Fruit fly (Drosophila melanogaster) whole organism, embryonic: ENCODE results near the gene Rab9Fa.

ENCODE experiments used
- Abd-B ChIP-seq: fragments of 200-800 bp; sonication (Bioruptor generic); optimal IDR thresholded peaks from 2 replicates; lab custom pipeline; 2018; ENCODE audit warnings: missing biosample characterization, mild to moderate bottlenecking, missing genetic modification characterization, moderate library complexity
- Atf3 ChIP-seq: fragments of 200-800 bp; sonication (Bioruptor generic); optimal IDR thresholded peaks from 3 replicates; lab custom pipeline; 2016; ENCODE audit warnings: missing biosample characterization, missing genetic modification characterization
- Bgb ChIP-seq: fragments of 200-800 bp; sonication (Bioruptor generic); IDR thresholded peaks from 2 replicates; pipeline ENCODE4 v1.3.6; 2022; ENCODE audit warnings: missing biosample characterization, missing genetic modification characterization; ENCODE audit not compliant: partially characterized antibody
- Blimp-1 ChIP-seq: fragments of 200-800 bp; sonication (Bioruptor generic); optimal IDR thresholded peaks from 3 replicates; lab custom pipeline; 2018; ENCODE audit warnings: missing biosample characterization, missing genetic modification characterization, mild to moderate bottlenecking, moderate library complexity, missing genetic modification reagents
- CG10321 ChIP-seq: fragments of 200-800 bp; sonication (Bioruptor generic); IDR thresholded peaks from 2 replicates; pipeline ENCODE4 v1.3.6; 2022; ENCODE audit warnings: missing biosample characterization, missing genetic modification characterization
- CG12155 ChIP-seq: fragments of 200-800 bp; sonication (Bioruptor generic); optimal IDR thresholded peaks from 3 replicates; lab custom pipeline; 2016; ENCODE audit warnings: missing biosample characterization, missing genetic modification characterization
- CG12299 ChIP-seq: fragments of 200-800 bp; sonication (Bioruptor generic); optimal IDR thresholded peaks from 2 replicates; lab custom pipeline; 2018; ENCODE audit warnings: missing biosample characterization, mild to moderate bottlenecking, missing genetic modification characterization
- CG15011 ChIP-seq: fragments of 200-800 bp; sonication (Bioruptor generic); optimal IDR thresholded peaks from 3 replicates; lab custom pipeline; 2018; ENCODE audit warnings: missing biosample characterization, mild to moderate bottlenecking, missing genetic modification characterization
- CG15073 ChIP-seq: fragments of 200-800 bp; sonication (Bioruptor generic); optimal IDR thresholded peaks from 2 replicates; lab custom pipeline; 2016; ENCODE audit warnings: missing biosample characterization, missing genetic modification characterization
- CG17361 ChIP-seq: fragments of 200-800 bp; sonication (Bioruptor generic); IDR thresholded peaks from 3 replicates; pipeline ENCODE4 v1.3.6; 2022; ENCODE audit warnings: missing biosample characterization, missing genetic modification characterization
- CG17829 ChIP-seq: fragments of 200-800 bp; optimal IDR thresholded peaks from 2 replicates; lab custom pipeline; 2019; ENCODE audit warnings: missing biosample characterization, mild to moderate bottlenecking, missing genetic modification characterization, moderate library complexity
- CG18476 ChIP-seq: fragments of 200-800 bp; sonication (Bioruptor generic); optimal IDR thresholded peaks from 2 replicates; lab custom pipeline; 2016; ENCODE audit warnings: missing biosample characterization, mild to moderate bottlenecking, missing genetic modification characterization
- CG33557 ChIP-seq: fragments of 200-800 bp; sonication (Bioruptor generic); optimal IDR thresholded peaks from 2 replicates; lab custom pipeline; 2019; ENCODE audit warnings: missing biosample characterization, mild to moderate bottlenecking, missing genetic modification characterization, moderate library complexity
- CG43689 ChIP-seq: fragments of 200-800 bp; sonication (Bioruptor generic); IDR thresholded peaks from 2 replicates; pipeline ENCODE4 v1.3.6; 2022; ENCODE audit warnings: missing biosample characterization, missing genetic modification characterization
- CG5180 ChIP-seq: fragments of 200-800 bp; sonication (Bioruptor generic); optimal IDR thresholded peaks from 3 replicates; lab custom pipeline; 2017; ENCODE audit warnings: missing biosample characterization, missing genetic modification characterization, mild to moderate bottlenecking, moderate library complexity, missing genetic modification reagents
- CG6175 ChIP-seq: fragments of 200-800 bp; sonication (Bioruptor generic); IDR thresholded peaks from 3 replicates; pipeline ENCODE4 v1.3.6; 2022; ENCODE audit warnings: missing biosample characterization, missing genetic modification characterization
- CG6683 ChIP-seq: fragments of 200-800 bp; sonication (Bioruptor generic); optimal IDR thresholded peaks from 2 replicates; lab custom pipeline; 2017; ENCODE audit warnings: missing biosample characterization, mild to moderate bottlenecking, missing genetic modification characterization, missing genetic modification reagents
- CG7271 ChIP-seq: fragments of 200-800 bp; sonication (Bioruptor generic); optimal IDR thresholded peaks from 2 replicates; lab custom pipeline; 2018; ENCODE audit warnings: missing biosample characterization, mild to moderate bottlenecking, missing genetic modification characterization, moderate library complexity
- CG8290 ChIP-seq, 3 experiments: fragments of 200-800 bp; sonication (Bioruptor generic); optimal IDR thresholded peaks; 2 replicates each; lab custom pipeline; 2016 to 2019; ENCODE audit warnings: missing biosample characterization in 3 of 3, missing genetic modification characterization in 3 of 3, mild to moderate bottlenecking in 2 of 3, moderate library complexity in 1 of 3
- CG8944 ChIP-seq: fragments of 200-800 bp; sonication (Bioruptor generic); optimal IDR thresholded peaks from 3 replicates; lab custom pipeline; 2016; ENCODE audit warnings: missing biosample characterization, missing genetic modification characterization
- CG9437 ChIP-seq: fragments of 200-800 bp; sonication (Bioruptor generic); optimal IDR thresholded peaks from 2 replicates; lab custom pipeline; 2018; ENCODE audit warnings: missing biosample characterization, mild to moderate bottlenecking, missing genetic modification characterization
- CTCF ChIP-seq: fragments of 200-800 bp; sonication (Bioruptor generic); optimal IDR thresholded peaks from 2 replicates; lab custom pipeline; 2017; ENCODE audit warnings: missing biosample characterization, mild to moderate bottlenecking, missing genetic modification characterization, moderate library complexity
- Chrac-16 ChIP-seq: fragments of 200-800 bp; sonication (Bioruptor generic); optimal IDR thresholded peaks from 3 replicates; lab custom pipeline; 2016; ENCODE audit warnings: missing biosample characterization, missing genetic modification characterization
- Dad ChIP-seq: fragments of 200-800 bp; sonication (Bioruptor generic); optimal IDR thresholded peaks from 3 replicates; lab custom pipeline; 2016; ENCODE audit warnings: missing biosample characterization, missing genetic modification characterization
- Eip74EF ChIP-seq, 2 experiments: fragments of 200-800 bp in 1 of 2; fragments of >200 bp in 1 of 2; sonication (Bioruptor generic) in 1 of 2; optimal IDR thresholded peaks; 2 replicates each; lab custom pipeline; 2017 to 2019; ENCODE audit warnings: missing biosample characterization in 2 of 2, missing genetic modification characterization in 2 of 2, mild to moderate bottlenecking in 1 of 2, moderate library complexity in 1 of 2
- Hmx ChIP-seq: fragments of 200-800 bp; sonication (Bioruptor generic); optimal IDR thresholded peaks from 2 replicates; lab custom pipeline; 2016; ENCODE audit warnings: missing biosample characterization, missing genetic modification characterization
- Lim3 ChIP-seq: fragments of 200-800 bp; sonication (Bioruptor generic); IDR thresholded peaks from 2 replicates; pipeline ENCODE4 v1.3.6; 2022; ENCODE audit warnings: missing biosample characterization, missing genetic modification characterization
- Mrtf ChIP-seq: fragments of 200-800 bp; sonication (Bioruptor generic); IDR thresholded peaks from 3 replicates; pipeline ENCODE4 v1.3.6; 2022; ENCODE audit warnings: missing biosample characterization, missing genetic modification characterization
- Myb ChIP-seq: fragments of 200-800 bp; sonication (Bioruptor generic); optimal IDR thresholded peaks from 2 replicates; lab custom pipeline; 2016; ENCODE audit warnings: missing biosample characterization, missing genetic modification characterization
- NK7.1 ChIP-seq: fragments of 200-800 bp; sonication (Bioruptor generic); optimal IDR thresholded peaks from 3 replicates; lab custom pipeline; 2016; ENCODE audit warnings: missing biosample characterization, missing genetic modification characterization
- Oli ChIP-seq: fragments of 200-800 bp; sonication (Bioruptor generic); optimal IDR thresholded peaks from 2 replicates; lab custom pipeline; 2018; ENCODE audit warnings: missing biosample characterization, mild to moderate bottlenecking, missing genetic modification characterization, moderate library complexity
- Ravus ChIP-seq: fragments of 200-800 bp; sonication (Bioruptor generic); IDR thresholded peaks from 2 replicates; pipeline ENCODE4 v1.3.6; 2022; ENCODE audit warnings: missing biosample characterization, missing genetic modification characterization
- Rx ChIP-seq: fragments of 200-800 bp; sonication (Bioruptor generic); IDR thresholded peaks from 2 replicates; pipeline ENCODE4 v1.3.6; 2022; ENCODE audit warnings: missing biosample characterization, missing genetic modification characterization
- Side ChIP-seq: fragments of 200-800 bp; sonication (Bioruptor generic); optimal IDR thresholded peaks from 2 replicates; lab custom pipeline; 2016; ENCODE audit warnings: missing biosample characterization, missing genetic modification characterization
- bowl ChIP-seq: fragments of 200-800 bp; sonication (Bioruptor generic); IDR thresholded peaks from 2 replicates; pipeline ENCODE4 v1.3.6; 2022; ENCODE audit warnings: missing biosample characterization, missing genetic modification characterization
- en ChIP-seq: fragments of 200-800 bp; sonication (Bioruptor generic); optimal IDR thresholded peaks from 2 replicates; lab custom pipeline; 2016; ENCODE audit warnings: missing biosample characterization, missing genetic modification characterization
- eyg ChIP-seq: fragments of 200-800 bp; sonication (Bioruptor generic); optimal IDR thresholded peaks from 3 replicates; lab custom pipeline; 2016; ENCODE audit warnings: missing biosample characterization, missing genetic modification characterization
- fd3F ChIP-seq: fragments of 200-800 bp; sonication (Bioruptor generic); optimal IDR thresholded peaks from 2 replicates; lab custom pipeline; 2018; ENCODE audit warnings: missing biosample characterization, mild to moderate bottlenecking, missing genetic modification characterization, moderate library complexity
- hth ChIP-seq: fragments of >200 bp; optimal IDR thresholded peaks from 2 replicates; lab custom pipeline; 2017; ENCODE audit warnings: inconsistent platforms
- jing ChIP-seq: fragments of 200-800 bp; sonication (Bioruptor generic); optimal IDR thresholded peaks from 2 replicates; lab custom pipeline; 2018; ENCODE audit warnings: missing biosample characterization, mild to moderate bottlenecking, missing genetic modification characterization
- lola ChIP-seq, 3 experiments: fragments of >200 bp in 2 of 3; fragments of 200-800 bp in 1 of 3; sonication (Bioruptor generic) in 1 of 3; optimal IDR thresholded peaks; 2 replicates each; lab custom pipeline; 2017 to 2019; ENCODE audit warnings: missing biosample characterization in 3 of 3, missing genetic modification characterization in 3 of 3, mild to moderate bottlenecking in 1 of 3, moderate library complexity in 1 of 3
- otp ChIP-seq: fragments of 200-800 bp; sonication (Bioruptor generic); IDR thresholded peaks from 3 replicates; pipeline ENCODE4, ENCODE4 v1.3.6; 2022; ENCODE audit warnings: missing biosample characterization, missing genetic modification characterization
- pb ChIP-seq: fragments of 200-800 bp; sonication (Bioruptor generic); optimal IDR thresholded peaks from 3 replicates; lab custom pipeline; 2016; ENCODE audit warnings: missing biosample characterization, missing genetic modification characterization
- pho ChIP-seq: fragments of 200-800 bp; sonication (Bioruptor generic); optimal IDR thresholded peaks from 2 replicates; lab custom pipeline; 2016; ENCODE audit warnings: missing biosample characterization, missing genetic modification characterization
- pnt ChIP-seq: fragments of 200-800 bp; sonication (Bioruptor generic); optimal IDR thresholded peaks from 3 replicates; lab custom pipeline; 2016; ENCODE audit warnings: missing biosample characterization, missing genetic modification characterization
- ranshi ChIP-seq: fragments of 200-800 bp; sonication (Bioruptor generic); IDR thresholded peaks from 2 replicates; pipeline ENCODE4 v1.3.6; 2022; ENCODE audit warnings: missing biosample characterization, missing genetic modification characterization
- sens ChIP-seq: fragments of 200-800 bp; sonication (Bioruptor generic); peaks from one replicate; lab custom pipeline; 2016; ENCODE audit warnings: missing biosample characterization, missing genetic modification characterization
- sens-2 ChIP-seq: fragments of 200-800 bp; sonication (Bioruptor generic); IDR thresholded peaks from 2 replicates; pipeline ENCODE4 v1.3.6; 2022; ENCODE audit warnings: missing biosample characterization, missing genetic modification characterization
- sisA ChIP-seq: fragments of 200-800 bp; sonication (Bioruptor generic); IDR thresholded peaks from 2 replicates; pipeline ENCODE4 v1.3.6; 2022; ENCODE audit warnings: missing biosample characterization, missing genetic modification characterization
- trh ChIP-seq: fragments of 200-800 bp; sonication (Bioruptor generic); optimal IDR thresholded peaks from 2 replicates; lab custom pipeline; 2016; ENCODE audit warnings: missing biosample characterization, missing genetic modification characterization
- tx ChIP-seq: fragments of 200-800 bp; sonication (Bioruptor generic); optimal IDR thresholded peaks from 2 replicates; lab custom pipeline; 2016; ENCODE audit warnings: missing biosample characterization, missing genetic modification characterization
- unc-4 ChIP-seq: fragments of 200-800 bp; sonication (Bioruptor generic); IDR thresholded peaks from 2 replicates; pipeline ENCODE4 v1.3.6; 2022; ENCODE audit warnings: missing biosample characterization, missing genetic modification characterization; ENCODE audit not compliant: partially characterized antibody
- wor ChIP-seq: fragments of 200-800 bp; sonication (Bioruptor generic); IDR thresholded peaks from 2 replicates; pipeline ENCODE4 v1.3.6; 2022; ENCODE audit warnings: missing biosample characterization, missing genetic modification characterization

Rab9Fa gene

DNA sequence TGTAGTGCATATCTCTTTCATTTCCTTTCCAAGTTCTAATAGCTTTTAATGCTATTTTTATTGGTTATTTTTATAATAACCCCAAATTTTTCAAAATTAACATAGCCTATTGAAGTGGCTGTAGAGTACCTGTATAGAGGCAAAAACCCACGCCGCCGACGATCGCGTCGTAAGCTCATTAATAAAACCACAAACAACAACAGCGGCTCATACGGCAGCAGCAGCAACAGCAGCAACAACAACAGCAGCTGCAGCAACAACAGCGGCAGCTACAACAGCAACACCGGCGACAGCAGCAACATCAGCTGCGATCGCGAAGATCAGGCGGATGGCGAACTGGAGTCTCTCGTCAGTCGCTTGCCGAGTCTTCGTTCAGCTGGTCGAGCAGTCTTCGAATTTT, 23.7 kb downstream of the Rab9Fa start, which contains the start of gene CG2145 (continued):
- no peak for TF ChIP-seq CG33557 (GFP tag; lab: Kevin White, UChicago)
- no peak for TF ChIP-seq CG15011 (GFP tag; lab: Kevin White, UChicago)
- TF ChIP-seq CG15073, result no peak
- no peak for TF ChIP-seq unc-4
- no peak for TF ChIP-seq CG43689
- no peak for TF ChIP-seq bowl (GFP tag; lab: Robert Waterston, UW)
- TF ChIP-seq CG9437 (GFP tag; lab: Kevin White, UChicago), result no peak
- TF ChIP-seq fd3F, result no peak
- TF ChIP-seq Rx (GFP tag; lab: Robert Waterston, UW), result no peak
- no peak for TF ChIP-seq CG17829 (tag; lab: Kevin White, UChicago)
- no peak for TF ChIP-seq CG10321 (GFP tag; lab: Robert Waterston, UW)
- no peak for TF ChIP-seq Chrac-16 (GFP tag; lab: Kevin White, UChicago)
- no peak for TF ChIP-seq en (GFP tag; lab: Kevin White, UChicago)
- TF ChIP-seq Mrtf (GFP tag; lab: Robert Waterston, UW), result no peak
- TF ChIP-seq Ravus (GFP tag; lab: Robert Waterston, UW), result no peak
- TF ChIP-seq pnt (GFP tag; lab: Kevin White, UChicago), result no peak
- no peak for TF ChIP-seq CG12155 (GFP tag; lab: Kevin White, UChicago)
- TF ChIP-seq ranshi (GFP tag; lab: Robert Waterston, UW), result no peak
- no peak for TF ChIP-seq CG7271 (tag; lab: Kevin White, UChicago)
- TF ChIP-seq sisA (GFP tag; lab: Robert Waterston, UW), result no peak
- no peak for TF ChIP-seq jing (GFP tag; lab: Kevin White, UChicago)
- no peak for TF ChIP-seq NK7.1 (GFP tag; lab: Kevin White, UChicago)
- no peak for TF ChIP-seq CG6683
- TF ChIP-seq pho, result no peak
- no peak for TF ChIP-seq CG18476 (GFP tag; lab: Kevin White, UChicago)
- peak; percentile 18 for TF ChIP-seq sens (GFP tag; lab: Kevin White, UChicago)
- TF ChIP-seq pb, result no peak
- no peak for TF ChIP-seq CG8290 (GFP tag; optimal IDR thresholded peaks at IDR 0.05; lab: Kevin White, UChicago)
- TF ChIP-seq CG8290 (tag; optimal IDR thresholded peaks at IDR 0.05; lab: Kevin White, UChicago), result peak in 1 of 2 experiments; percentile 20
- TF ChIP-seq CG5180, result no peak
- TF ChIP-seq CTCF (GFP tag; lab: Kevin White, UChicago), result no peak
- no peak for TF ChIP-seq hth
- no peak for TF ChIP-seq sens-2
- TF ChIP-seq Abd-B (GFP tag; lab: Kevin White, UChicago), result no peak
- no peak for TF ChIP-seq Dad (GFP tag; lab: Kevin White, UChicago)
- no peak for TF ChIP-seq tx (GFP tag; lab: Kevin White, UChicago)
- TF ChIP-seq trh, result no peak
- TF ChIP-seq CG17361 (GFP tag; lab: Robert Waterston, UW), result no peak
- TF ChIP-seq CG8944 (GFP tag; lab: Kevin White, UChicago), result no peak
- no peak for TF ChIP-seq Hmx (GFP tag; lab: Kevin White, UChicago)
- no peak for TF ChIP-seq wor (GFP tag; lab: Robert Waterston, UW)
- TF ChIP-seq CG6175 (GFP tag; lab: Robert Waterston, UW), result peak; percentile 82; the same call in 1 of the 3 replicates
- TF ChIP-seq Bgb (GFP tag; lab: Robert Waterston, UW), result 0 out of 2 replicates have a peak, but pooled peaks have one; percentile 6
- no peak for TF ChIP-seq Eip74EF (GFP tag; optimal IDR thresholded peaks at IDR 0.05; lab: Kevin White, UChicago)
- TF ChIP-seq Side, result no peak
- no peak for TF ChIP-seq Atf3 (GFP tag; lab: Kevin White, UChicago)
- peak; percentile 8; the same call in 1 of the 3 replicates for TF ChIP-seq otp (GFP tag; lab: Robert Waterston, UW)
- TF ChIP-seq Myb (GFP tag; lab: Kevin White, UChicago), result no peak
- no peak for TF ChIP-seq Lim3 (GFP tag; lab: Robert Waterston, UW)
- TF ChIP-seq Blimp-1 (GFP tag; lab: Kevin White, UChicago), result no peak
- TF ChIP-seq eyg (GFP tag; lab: Kevin White, UChicago), result no peak
- TF ChIP-seq CG12299 (tag; lab: Kevin White, UChicago), result no peak
- TF ChIP-seq Oli (tag; lab: Kevin White, UChicago), result no peak
- no peak for TF ChIP-seq lola (GFP tag; optimal IDR thresholded peaks at IDR 0.05; lab: Kevin White, UChicago)
